Worm (Caenorhabditis elegans) whole organism, early embryonic: Measurements from ENCODE around the gene anmt-2.

Source experiments
- ama-1 ChIP-seq: fragments of 150-350 bp; optimal IDR thresholded peaks from 2 replicates; lab custom pipeline; 2014
- ceh-13 ChIP-seq: fragments of 200-800 bp; sonication (Bioruptor generic); optimal IDR thresholded peaks from 2 replicates; lab custom pipeline; 2018; ENCODE audit warnings: mild to moderate bottlenecking, missing genetic modification characterization, missing compliant biosample characterization
- hmbx-1 ChIP-seq: sonication (generic microtip); optimal IDR thresholded peaks from 2 replicates; lab custom pipeline; 2016; ENCODE audit warnings: mild to moderate bottlenecking, missing genetic modification characterization, missing compliant biosample characterization

ce11 chrIII:6165240-6165639, 7.7 kb upstream of the anmt-2 start:
- TF ChIP-seq ama-1 (no peak), ceh-13 (no peak), hmbx-1 (no peak)
